Worm (Caenorhabditis elegans) whole organism, late embryonic: Measurements from ENCODE around the gene T06A10.107.

Experiments used
- K02D7.2 ChIP-seq: sonication (generic microtip); optimal IDR thresholded peaks from 2 replicates; lab custom pipeline; 2017; ENCODE audit warnings: mild to moderate bottlenecking, missing genetic modification characterization, missing compliant biosample characterization
- K09A11.1 ChIP-seq: sonication (generic microtip); optimal IDR thresholded peaks from 2 replicates; lab custom pipeline; 2017; ENCODE audit warnings: antibody characterized with exemption, mild to moderate bottlenecking, missing genetic modification characterization, missing compliant biosample characterization; ENCODE audit not compliant: insufficient read depth
- T23F11.4 ChIP-seq: fragments of 200-800 bp; sonication (Bioruptor generic); optimal IDR thresholded peaks from 2 replicates; lab custom pipeline; 2018; ENCODE audit warnings: mild to moderate bottlenecking, missing genetic modification characterization, missing compliant biosample characterization
- Y22D7AL.16 ChIP-seq: sonication (generic microtip); optimal IDR thresholded peaks from 2 replicates; lab custom pipeline; 2016; ENCODE audit warnings: missing genetic modification characterization, missing compliant biosample characterization
- ahr-1 ChIP-seq: sonication (generic microtip); optimal IDR thresholded peaks from 2 replicates; lab custom pipeline; 2016; ENCODE audit warnings: missing genetic modification characterization, missing compliant biosample characterization
- ama-1 ChIP-seq: fragments of 150-350 bp; optimal IDR thresholded peaks from 2 replicates; lab custom pipeline; 2014
- ceh-14 ChIP-seq: sonication (generic microtip); optimal IDR thresholded peaks from 2 replicates; lab custom pipeline; 2016; ENCODE audit warnings: missing genotype, missing genetic modification characterization, missing compliant biosample characterization
- ceh-19 ChIP-seq: fragments of 200-800 bp; sonication (Bioruptor generic); optimal IDR thresholded peaks from 2 replicates; lab custom pipeline; 2018; ENCODE audit warnings: mild to moderate bottlenecking, missing genetic modification characterization, missing compliant biosample characterization
- ceh-31 ChIP-seq: sonication (generic microtip); optimal IDR thresholded peaks from 2 replicates; lab custom pipeline; 2016; ENCODE audit warnings: missing genetic modification characterization, missing compliant biosample characterization
- ceh-34 ChIP-seq: sonication (generic microtip); optimal IDR thresholded peaks from 2 replicates; lab custom pipeline; 2016; ENCODE audit warnings: mild to moderate bottlenecking, missing genetic modification characterization, missing compliant biosample characterization
- ceh-45 ChIP-seq: fragments of 200-800 bp; sonication (Bioruptor generic); IDR thresholded peaks from 2 replicates; pipeline ENCODE4 v1.3.6; 2022; ENCODE audit warnings: missing genetic modification reagents, missing genetic modification characterization, missing compliant biosample characterization
- ceh-6 ChIP-seq: fragments of 200-800 bp; sonication (Bioruptor generic); optimal IDR thresholded peaks from 2 replicates; lab custom pipeline; 2018; ENCODE audit warnings: mild to moderate bottlenecking, missing genetic modification characterization, missing compliant biosample characterization
- ceh-9 ChIP-seq: sonication (generic microtip); optimal IDR thresholded peaks from 2 replicates; lab custom pipeline; 2016; ENCODE audit warnings: mild to moderate bottlenecking, missing genetic modification characterization, inconsistent platforms, missing compliant biosample characterization
- che-1 ChIP-seq: sonication (generic microtip); optimal IDR thresholded peaks from 2 replicates; lab custom pipeline; 2016; ENCODE audit warnings: mild to moderate bottlenecking, missing genetic modification characterization, missing compliant biosample characterization
- dmd-4 ChIP-seq: sonication (generic microtip); optimal IDR thresholded peaks from 2 replicates; lab custom pipeline; 2016; ENCODE audit warnings: borderline replicate concordance, missing genetic modification characterization, missing compliant biosample characterization
- dve-1 ChIP-seq: sonication (generic microtip); optimal IDR thresholded peaks from 2 replicates; lab custom pipeline; 2017; ENCODE audit warnings: antibody characterized with exemption, mild to moderate bottlenecking, missing genetic modification characterization, missing compliant biosample characterization
- elt-2 ChIP-seq: sonication (generic microtip); optimal IDR thresholded peaks from 2 replicates; lab custom pipeline; 2016; ENCODE audit warnings: missing genetic modification reagents, missing genetic modification characterization, missing compliant biosample characterization
- fax-1 ChIP-seq: sonication (generic microtip); optimal IDR thresholded peaks from 2 replicates; lab custom pipeline; 2016; ENCODE audit warnings: missing genotype, missing genetic modification characterization, missing compliant biosample characterization
- gmeb-2 ChIP-seq: sonication (generic microtip); optimal IDR thresholded peaks from 2 replicates; lab custom pipeline; 2016; ENCODE audit warnings: missing genetic modification characterization, inconsistent platforms, missing compliant biosample characterization
- hlh-13 ChIP-seq: fragments of 200-800 bp; sonication (Bioruptor generic); optimal IDR thresholded peaks from 2 replicates; lab custom pipeline; 2018; ENCODE audit warnings: mild to moderate bottlenecking, missing genetic modification characterization, missing compliant biosample characterization
- hlh-15 ChIP-seq: sonication (generic microtip); optimal IDR thresholded peaks from 2 replicates; lab custom pipeline; 2016; ENCODE audit warnings: missing genetic modification characterization, missing compliant biosample characterization
- hlh-30 ChIP-seq: sonication (generic microtip); optimal IDR thresholded peaks from 2 replicates; lab custom pipeline; 2017; ENCODE audit warnings: antibody characterized with exemption, missing genetic modification characterization, missing compliant biosample characterization; ENCODE audit not compliant: insufficient read depth
- hlh-6 ChIP-seq: sonication (generic microtip); optimal IDR thresholded peaks from 2 replicates; lab custom pipeline; 2016; ENCODE audit warnings: missing genotype, missing genetic modification characterization, missing compliant biosample characterization
- hlh-8 ChIP-seq: sonication (generic microtip); optimal IDR thresholded peaks from 2 replicates; lab custom pipeline; 2016; ENCODE audit warnings: missing genotype, missing genetic modification characterization, missing compliant biosample characterization
- lin-11 ChIP-seq: fragments of 200-800 bp; sonication (Bioruptor generic); optimal IDR thresholded peaks from 2 replicates; lab custom pipeline; 2018; ENCODE audit warnings: mild to moderate bottlenecking, missing genetic modification characterization, missing compliant biosample characterization
- madf-2 ChIP-seq: sonication (generic microtip); optimal IDR thresholded peaks from 2 replicates; lab custom pipeline; 2017; ENCODE audit warnings: missing genetic modification characterization, missing compliant biosample characterization
- nfya-1 ChIP-seq: sonication (generic microtip); optimal IDR thresholded peaks from 2 replicates; lab custom pipeline; 2017; ENCODE audit warnings: missing genetic modification characterization, mild to moderate bottlenecking, missing compliant biosample characterization, antibody characterized with exemption, moderate library complexity
- nhr-11 ChIP-seq: fragments of 150-350 bp; optimal IDR thresholded peaks from 2 replicates; lab custom pipeline; 2014; ENCODE audit warnings: missing biosample characterization, missing genetic modification characterization
- nhr-232 ChIP-seq: sonication (generic microtip); optimal IDR thresholded peaks from 2 replicates; lab custom pipeline; 2016; ENCODE audit warnings: missing genetic modification characterization, missing compliant biosample characterization
- npax-4 ChIP-seq: sonication (generic microtip); optimal IDR thresholded peaks from 2 replicates; lab custom pipeline; 2016; ENCODE audit warnings: missing genetic modification characterization, missing compliant biosample characterization
- pag-3 ChIP-seq: sonication (generic microtip); optimal IDR thresholded peaks from 2 replicates; lab custom pipeline; 2016; ENCODE audit warnings: missing compliant biosample characterization, missing genetic modification characterization, borderline replicate concordance
- pat-9 ChIP-seq: fragments of 200-800 bp; sonication (Bioruptor generic); optimal IDR thresholded peaks from 2 replicates; lab custom pipeline; 2018; ENCODE audit warnings: mild to moderate bottlenecking, missing genetic modification characterization, moderate library complexity, missing compliant biosample characterization
- pha-2 ChIP-seq: sonication (generic microtip); optimal IDR thresholded peaks from 2 replicates; lab custom pipeline; 2017; ENCODE audit warnings: mild to moderate bottlenecking, missing genetic modification characterization, missing compliant biosample characterization
- pqm-1 ChIP-seq: sonication (generic microtip); optimal IDR thresholded peaks from 2 replicates; lab custom pipeline; 2016; ENCODE audit warnings: missing genetic modification characterization, missing compliant biosample characterization
- pros-1 ChIP-seq: fragments of 150-350 bp; optimal IDR thresholded peaks from 2 replicates; lab custom pipeline; 2014; ENCODE audit warnings: missing biosample characterization, missing genetic modification reagents, missing genetic modification characterization
- sox-2 ChIP-seq: fragments of 200-800 bp; sonication (Bioruptor generic); IDR thresholded peaks from 2 replicates; pipeline ENCODE4 v1.3.6; 2022; ENCODE audit warnings: missing genetic modification reagents, missing genetic modification characterization, missing compliant biosample characterization
- sox-4 ChIP-seq: sonication (generic microtip); optimal IDR thresholded peaks from 2 replicates; lab custom pipeline; 2017; ENCODE audit warnings: mild to moderate bottlenecking, missing genetic modification characterization, inconsistent platforms, missing compliant biosample characterization
- syd-9 ChIP-seq: sonication (generic microtip); optimal IDR thresholded peaks from 2 replicates; lab custom pipeline; 2016; ENCODE audit warnings: mild to moderate bottlenecking, missing genetic modification characterization, moderate library complexity, missing compliant biosample characterization
- tbx-7 ChIP-seq: sonication (generic microtip); optimal IDR thresholded peaks from 2 replicates; lab custom pipeline; 2016; ENCODE audit warnings: missing genotype, missing genetic modification characterization, missing compliant biosample characterization
- ttx-3 ChIP-seq: sonication (generic microtip); optimal IDR thresholded peaks from 2 replicates; lab custom pipeline; 2016; ENCODE audit warnings: missing genetic modification reagents, missing genetic modification characterization, missing compliant biosample characterization
- unc-3 ChIP-seq, 2 experiments: fragments of 200-800 bp in 1 of 2; sonication (Bioruptor generic) in 1 of 2; sonication (generic microtip) in 1 of 2; conservative IDR thresholded peaks in 1 of 2; optimal IDR thresholded peaks in 1 of 2; 2 replicates each; pipeline versions ENCODE4 v1.3.6 to Lab custom; 2016 to 2022; ENCODE audit warnings: missing compliant biosample characterization in 2 of 2, missing genetic modification characterization in 2 of 2, missing genetic modification reagents in 1 of 2
- unc-42 ChIP-seq: sonication (generic microtip); optimal IDR thresholded peaks from 2 replicates; lab custom pipeline; 2016; ENCODE audit warnings: missing genotype, missing genetic modification characterization, missing compliant biosample characterization
- zip-5 ChIP-seq: sonication (generic microtip); optimal IDR thresholded peaks from 2 replicates; lab custom pipeline; 2016; ENCODE audit warnings: missing genetic modification characterization, missing compliant biosample characterization
- ztf-16 ChIP-seq: sonication (generic microtip); optimal IDR thresholded peaks from 2 replicates; lab custom pipeline; 2017; ENCODE audit warnings: missing genetic modification characterization, missing compliant biosample characterization

The T06A10.107 gene

ce11 chrIV:16863431-16863895 lies 3.9 kb upstream of the T06A10.107 start, which contains the start of the genes mel-46 and lsy-13 (continued):
- peak; percentile 12 for TF ChIP-seq zip-5 (tag; lab: Kevin White, UChicago)
- peak; percentile 58 for TF ChIP-seq che-1 (tag; lab: Kevin White, UChicago)
- TF ChIP-seq hlh-6 (tag; lab: Kevin White, UChicago), result no peak
- peak; percentile 55 for TF ChIP-seq K02D7.2
- peak; percentile 55 for TF ChIP-seq nfya-1 (tag; lab: Kevin White, UChicago)
- TF ChIP-seq ceh-6 (GFP tag; lab: Kevin White, UChicago), result no peak
- TF ChIP-seq nhr-232 (tag; lab: Kevin White, UChicago), result peak; percentile 32
- peak; percentile 79 for TF ChIP-seq ceh-14 (tag; lab: Kevin White, UChicago)
- no peak for TF ChIP-seq nhr-11 (tag; lab: Kevin White, UChicago)
- TF ChIP-seq unc-42 (tag; lab: Kevin White, UChicago), result peak; percentile 82
- TF ChIP-seq ceh-31 (tag; lab: Kevin White, UChicago), result peak; percentile 60
- peak; percentile 37 for TF ChIP-seq fax-1 (tag; lab: Kevin White, UChicago)
- TF ChIP-seq tbx-7, result no peak
- TF ChIP-seq dmd-4, result peak; percentile 4
- peak; percentile 72 for TF ChIP-seq K09A11.1 (tag; lab: Kevin White, UChicago)
- no peak for TF ChIP-seq pag-3 (tag; lab: Kevin White, UChicago)
- no peak for TF ChIP-seq ceh-9
- TF ChIP-seq npax-4 (tag; lab: Kevin White, UChicago), result no peak
- no peak for TF ChIP-seq pros-1
- peak; percentile 71 for TF ChIP-seq ttx-3
- TF ChIP-seq lin-11 (tag; lab: Kevin White, UChicago), result peak; percentile 44
- no peak for TF ChIP-seq dve-1 (tag; lab: Kevin White, UChicago)
- TF ChIP-seq hlh-15 (tag; lab: Kevin White, UChicago), result no peak
- TF ChIP-seq madf-2 (tag; lab: Kevin White, UChicago), result peak; percentile 9
- no peak for TF ChIP-seq hlh-30 (tag; lab: Kevin White, UChicago)
- TF ChIP-seq pat-9, result peak; percentile 56
- peak; percentile 77 for TF ChIP-seq ceh-34
- TF ChIP-seq pqm-1 (tag; lab: Kevin White, UChicago), result no peak
- peak; percentile 70 for TF ChIP-seq sox-4 (tag; lab: Kevin White, UChicago)
- TF ChIP-seq elt-2, result peak; percentile 81
- TF ChIP-seq hlh-13 (GFP tag; lab: Kevin White, UChicago), result no peak
- peak; percentile 47 for TF ChIP-seq ahr-1 (tag; lab: Kevin White, UChicago)
- TF ChIP-seq ztf-16 (tag; lab: Kevin White, UChicago), result peak; percentile 38
- no peak for TF ChIP-seq sox-2 (GFP tag; lab: Robert Waterston, UW)
- peak; percentile 27 for TF ChIP-seq gmeb-2
- no peak for TF ChIP-seq ceh-45

- TF ChIP-seq T23F11.4 (GFP tag; lab: Kevin White, UChicago), result no peak
- TF ChIP-seq che-1 (tag; lab: Kevin White, UChicago), result no peak
- no peak for TF ChIP-seq hlh-8 (tag; lab: Kevin White, UChicago)
- no peak for TF ChIP-seq ama-1 (lab: Kevin White, UChicago)
- TF ChIP-seq pha-2 (tag; lab: Kevin White, UChicago), result no peak
- no peak for TF ChIP-seq ceh-19
- no peak for TF ChIP-seq dve-1 (tag; lab: Kevin White, UChicago)
- no peak for TF ChIP-seq syd-9 (tag; lab: Kevin White, UChicago)
- no peak for TF ChIP-seq pag-3 (tag; lab: Kevin White, UChicago)
- TF ChIP-seq Y22D7AL.16, result no peak
- no peak for TF ChIP-seq nfya-1 (tag; lab: Kevin White, UChicago)
- no peak for TF ChIP-seq ceh-31 (tag; lab: Kevin White, UChicago)
- TF ChIP-seq sox-2 (GFP tag; lab: Robert Waterston, UW), result no peak
- no peak for TF ChIP-seq ceh-9
- no peak for TF ChIP-seq ahr-1 (tag; lab: Kevin White, UChicago)
- no peak for TF ChIP-seq nhr-11 (tag; lab: Kevin White, UChicago)
- TF ChIP-seq unc-3 (GFP tag; conservative IDR thresholded peaks at IDR 0.05; lab: Robert Waterston, UW), result no peak
- no peak for TF ChIP-seq unc-3 (tag; optimal IDR thresholded peaks at IDR 0.05; lab: Kevin White, UChicago)
These were observed 2.4 kb upstream of the T06A10.107 start for ce11 chrIV:16864876-16865275.
